Worm (Caenorhabditis elegans): ENCODE results near the gene cnp-2.

DNA sequence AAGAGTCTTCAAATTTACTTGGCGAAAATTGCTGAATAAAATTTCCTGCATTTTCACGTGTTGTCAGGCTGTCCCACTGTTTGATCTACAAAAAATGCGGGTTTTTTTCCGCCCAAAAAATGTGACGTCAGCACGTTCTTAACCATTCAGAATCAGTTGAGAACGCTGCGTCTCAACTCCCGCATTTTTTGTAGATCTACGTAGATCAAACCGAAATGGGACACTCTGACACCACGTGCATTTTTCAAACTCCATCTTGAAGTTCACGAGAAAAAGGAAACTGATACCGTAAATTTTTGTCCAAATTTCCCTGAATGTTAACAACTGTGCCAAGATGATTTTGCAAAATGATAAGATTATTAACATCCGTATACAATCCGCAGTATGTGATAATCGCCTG is 52.7 kb downstream of the cnp-2 start:
- no peak for TF ChIP-seq ces-1 (GFP tag; optimal IDR thresholded peaks at IDR 0.05)
- no peak for TF ChIP-seq pha-4 (tag; optimal IDR thresholded peaks at IDR 0.05)
- TF ChIP-seq nhr-237 (tag; optimal IDR thresholded peaks at IDR 0.05) = no peak
- TF ChIP-seq lin-13 (tag; optimal IDR thresholded peaks at IDR 0.05) = no peak
- no peak for TF ChIP-seq cnd-1 (tag; optimal IDR thresholded peaks at IDR 0.05)
